Worm (Caenorhabditis elegans): Measurements from ENCODE around the gene fmo-3.

fmo-3 gene

ce11 chrIII:10714541-10714940, 20.1 kb downstream of the fmo-3 start:
- TF ChIP-seq ahr-1 (tag; optimal IDR thresholded peaks at IDR 0.05) = no peak
- no peak for TF ChIP-seq hlh-8 (tag; optimal IDR thresholded peaks at IDR 0.05)
- no peak for TF ChIP-seq ceh-22 (tag; optimal IDR thresholded peaks at IDR 0.05)
- TF ChIP-seq nhr-232 (tag; optimal IDR thresholded peaks at IDR 0.05) = no peak
- no peak for TF ChIP-seq ceh-19 (GFP tag; optimal IDR thresholded peaks at IDR 0.05)

DNA sequence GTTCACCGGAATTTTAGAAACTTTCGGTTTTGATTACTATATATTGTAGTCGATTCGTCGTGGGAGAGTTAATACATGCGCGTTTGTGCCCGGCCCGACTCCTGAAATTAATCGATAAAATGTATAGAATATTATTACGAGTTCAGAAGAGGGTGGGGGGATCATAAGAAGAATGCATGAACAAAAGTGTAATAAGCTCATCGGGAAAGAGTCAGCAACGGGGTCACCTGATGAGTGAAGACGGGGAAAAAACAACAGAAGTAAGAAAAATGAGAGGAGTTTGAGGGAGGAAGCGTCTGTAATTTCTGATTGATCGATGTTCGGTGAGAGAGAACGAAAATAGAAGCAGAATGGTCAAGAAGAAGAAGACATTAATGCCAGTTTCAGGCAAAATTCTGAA, 21.6 kb downstream of the fmo-3 start, which contains the start of gene W09D10.4:
W09D10.4 (minus strand) TSS at position 101 of the 400 bp plus-strand sequence.
- TF ChIP-seq unc-42 (tag; optimal IDR thresholded peaks at IDR 0.05) (no peak), mec-3 (tag; optimal IDR thresholded peaks at IDR 0.05; ENCODE audit: borderline replicate concordance) (no peak), pag-3 (tag; optimal IDR thresholded peaks at IDR 0.05; ENCODE audit: borderline replicate concordance) (no peak), ref-2 (tag; optimal IDR thresholded peaks at IDR 0.05) (no peak), ceh-30 (tag; optimal IDR thresholded peaks at IDR 0.05) (no peak), zip-5 (tag; optimal IDR thresholded peaks at IDR 0.05) (no peak), ets-4 (tag; optimal IDR thresholded peaks at IDR 0.05) (no peak), ceh-14 (tag; optimal IDR thresholded peaks at IDR 0.05) (no peak), hlh-8 (tag; optimal IDR thresholded peaks at IDR 0.05) (no peak), unc-3 (GFP tag; conservative IDR thresholded peaks at IDR 0.05) (no peak), unc-3 (tag; optimal IDR thresholded peaks at IDR 0.05) (no peak), fkh-10 (GFP tag; optimal IDR thresholded peaks at IDR 0.05) (no peak), eyg-1 (tag; optimal IDR thresholded peaks at IDR 0.05) (no peak), tbx-2 (tag; optimal IDR thresholded peaks at IDR 0.05) (no peak), ceh-9 (tag; optimal IDR thresholded peaks at IDR 0.05) (no peak), dve-1 (tag; optimal IDR thresholded peaks at IDR 0.05) (no peak), Y22D7AL.16 (tag; optimal IDR thresholded peaks at IDR 0.05) (no peak)

- TF ChIP-seq mec-3 (tag; optimal IDR thresholded peaks at IDR 0.05; ENCODE audit: borderline replicate concordance) (no peak), tbx-2 (tag; optimal IDR thresholded peaks at IDR 0.05) (no peak), ceh-14 (tag; optimal IDR thresholded peaks at IDR 0.05) (no peak), pat-9 (tag; optimal IDR thresholded peaks at IDR 0.05) (no peak), C08G9.2 (tag; optimal IDR thresholded peaks at IDR 0.05) (no peak), gmeb-2 (tag; optimal IDR thresholded peaks at IDR 0.05) (no peak), pqm-1 (tag; optimal IDR thresholded peaks at IDR 0.05) (no peak), pag-3 (tag; optimal IDR thresholded peaks at IDR 0.05; ENCODE audit: borderline replicate concordance) (no peak), hlh-8 (tag; optimal IDR thresholded peaks at IDR 0.05) (no peak), lim-6 (tag; optimal IDR thresholded peaks at IDR 0.05) (no peak), che-1 (tag; optimal IDR thresholded peaks at IDR 0.05) (no peak), pha-2 (tag; optimal IDR thresholded peaks at IDR 0.05) (no peak), unc-42 (tag; optimal IDR thresholded peaks at IDR 0.05) (no peak), ceh-9 (tag; optimal IDR thresholded peaks at IDR 0.05) (no peak), unc-86 (tag; optimal IDR thresholded peaks at IDR 0.05) (no peak), fkh-6 (tag; optimal IDR thresholded peaks at IDR 0.05) (no peak), nhr-232 (tag; optimal IDR thresholded peaks at IDR 0.05) (no peak), ceh-19 (GFP tag; optimal IDR thresholded peaks at IDR 0.05) (no peak)
These were observed 23.0 kb downstream of the fmo-3 start for ce11 chrIII:10717479-10717878.

DNA sequence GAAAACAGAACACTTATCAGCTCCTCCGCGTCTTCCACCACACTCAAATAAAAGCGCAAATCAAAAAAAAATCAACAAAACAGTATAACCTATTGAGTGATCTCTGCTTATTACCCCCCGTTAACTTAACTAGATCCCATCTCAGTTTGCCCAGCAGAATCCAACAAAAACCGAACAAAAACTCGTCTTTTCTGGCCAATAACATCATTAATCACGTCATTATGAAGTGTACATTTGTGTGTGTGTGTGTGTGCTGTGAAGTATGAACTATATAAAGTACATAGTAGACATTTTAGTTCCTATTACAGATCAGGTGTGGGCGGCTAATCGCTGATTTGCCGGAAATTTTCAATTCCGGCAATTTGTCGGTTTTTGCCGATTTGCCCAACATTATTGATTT, 23.6 kb downstream of the fmo-3 start:
- TF ChIP-seq fax-1 (tag; optimal IDR thresholded peaks at IDR 0.05) (no peak), sox-4 (tag; optimal IDR thresholded peaks at IDR 0.05) (no peak), tbx-2 (tag; optimal IDR thresholded peaks at IDR 0.05) (no peak), gmeb-2 (tag; optimal IDR thresholded peaks at IDR 0.05) (no peak), zip-5 (tag; optimal IDR thresholded peaks at IDR 0.05) (no peak), ceh-18 (tag; optimal IDR thresholded peaks at IDR 0.05) (no peak), mec-3 (tag; optimal IDR thresholded peaks at IDR 0.05; ENCODE audit: borderline replicate concordance) (no peak), pat-9 (tag; optimal IDR thresholded peaks at IDR 0.05) (no peak), hlh-13 (GFP tag; optimal IDR thresholded peaks at IDR 0.05) (no peak), F13H6.1 (tag; optimal IDR thresholded peaks at IDR 0.05) (no peak), lim-6 (tag; optimal IDR thresholded peaks at IDR 0.05) (no peak), ceh-45 (GFP tag; IDR thresholded peaks at IDR 0.05) (no peak), npax-4 (tag; optimal IDR thresholded peaks at IDR 0.05) (no peak), ceh-9 (tag; optimal IDR thresholded peaks at IDR 0.05) (no peak), ceh-34 (tag; optimal IDR thresholded peaks at IDR 0.05) (no peak)
